Worm (Caenorhabditis elegans): Measurements from ENCODE around the gene cpz-2.

DNA sequence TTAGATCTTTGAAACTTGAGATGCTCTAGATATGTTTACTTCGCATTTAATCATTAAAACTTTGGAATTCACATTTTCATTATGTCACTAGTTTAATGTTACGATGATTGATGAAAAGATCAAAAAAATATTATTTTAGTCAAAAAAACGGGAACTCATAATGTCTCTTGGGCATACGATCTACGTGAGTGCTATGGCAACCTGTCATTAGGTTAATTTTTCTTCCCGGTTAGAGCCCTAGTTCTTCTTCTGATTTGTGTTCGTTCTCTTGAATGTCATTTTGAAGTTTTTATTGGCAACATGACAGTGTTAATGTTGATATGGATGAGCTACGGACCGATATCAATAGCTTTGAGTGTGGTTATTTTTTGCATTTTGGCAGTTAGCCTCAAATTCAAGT, 17.6 kb upstream of the cpz-2 start, which contains the start of gene srg-46:
- TF ChIP-seq ama-1 (optimal IDR thresholded peaks at IDR 0.05) (no peak), sea-1 (GFP tag; conservative IDR thresholded peaks at IDR 0.05) (no peak), flt-1 (GFP tag; IDR thresholded peaks at IDR 0.05) (no peak), ceh-36 (tag; optimal IDR thresholded peaks at IDR 0.05) (no peak), ceh-13 (GFP tag; optimal IDR thresholded peaks at IDR 0.05) (no peak), tbx-37 (GFP tag; conservative IDR thresholded peaks at IDR 0.05) (no peak), hmg-4 (GFP tag; optimal IDR thresholded peaks at IDR 0.05) (no peak), aly-1 (tag; optimal IDR thresholded peaks at IDR 0.05) (no peak)
